Worm (Caenorhabditis elegans) whole organism, mixed stage, embryonic: ENCODE measurements around the gene F58F9.8.

Experiments used
- M03D4.4 ChIP-seq: sonication (generic microtip); optimal IDR thresholded peaks from 2 replicates; lab custom pipeline; 2017; ENCODE audit warnings: mild to moderate bottlenecking, missing genetic modification characterization, missing compliant biosample characterization
- bed-3 ChIP-seq: fragments of 200-800 bp; sonication (Bioruptor generic); optimal IDR thresholded peaks from 3 replicates; lab custom pipeline; 2018; ENCODE audit warnings: mild to moderate bottlenecking, missing genetic modification characterization, moderate library complexity, missing compliant biosample characterization
- ceh-39 ChIP-seq: fragments of 150-350 bp; optimal IDR thresholded peaks from 2 replicates; lab custom pipeline; 2014; ENCODE audit warnings: missing biosample characterization, missing genetic modification characterization
- ceh-83 ChIP-seq: fragments of 200-800 bp; sonication (Bioruptor generic); optimal IDR thresholded peaks from 2 replicates; lab custom pipeline; 2018; ENCODE audit warnings: mild to moderate bottlenecking, missing genetic modification characterization, missing compliant biosample characterization
- ces-1 ChIP-seq: fragments of 150-350 bp; optimal IDR thresholded peaks from 2 replicates; lab custom pipeline; 2014; ENCODE audit warnings: missing biosample characterization, missing genetic modification reagents, missing genetic modification characterization
- drap-1 ChIP-seq: fragments of 200-800 bp; sonication (Bioruptor generic); optimal IDR thresholded peaks from 3 replicates; lab custom pipeline; 2018; ENCODE audit warnings: mild to moderate bottlenecking, missing genetic modification characterization, missing compliant biosample characterization
- elt-1 ChIP-seq: sonication (generic microtip); optimal IDR thresholded peaks from 2 replicates; lab custom pipeline; 2017; ENCODE audit warnings: missing genetic modification characterization, mild to moderate bottlenecking, missing compliant biosample characterization, antibody characterized with exemption, moderate library complexity, borderline replicate concordance; ENCODE audit not compliant: insufficient read depth
- flh-1 ChIP-seq: fragments of 200-800 bp; sonication (Bioruptor generic); optimal IDR thresholded peaks from 2 replicates; lab custom pipeline; 2018; ENCODE audit warnings: mild to moderate bottlenecking, missing genetic modification characterization, moderate library complexity, missing compliant biosample characterization
- hlh-1 ChIP-seq: fragments of 150-350 bp; optimal IDR thresholded peaks from 2 replicates; lab custom pipeline; 2014; ENCODE audit warnings: missing biosample characterization, missing genetic modification reagents, missing genetic modification characterization
- lin-13 ChIP-seq: fragments of 150-350 bp; optimal IDR thresholded peaks from 2 replicates; lab custom pipeline; 2014; ENCODE audit warnings: missing biosample characterization, missing genetic modification characterization
- lin-32 ChIP-seq: fragments of 200-800 bp; sonication (Bioruptor generic); optimal IDR thresholded peaks from 2 replicates; lab custom pipeline; 2018; ENCODE audit warnings: mild to moderate bottlenecking, missing genetic modification characterization, missing compliant biosample characterization
- lsy-2 ChIP-seq: fragments of 150-350 bp; optimal IDR thresholded peaks from 2 replicates; lab custom pipeline; 2014; ENCODE audit warnings: missing biosample characterization, missing genetic modification characterization
- mab-5 ChIP-seq: fragments of 150-350 bp; optimal IDR thresholded peaks from 2 replicates; lab custom pipeline; 2014; ENCODE audit warnings: missing biosample characterization, missing genetic modification characterization
- mep-1 ChIP-seq: fragments of 150-350 bp; optimal IDR thresholded peaks from 2 replicates; lab custom pipeline; 2017; ENCODE audit warnings: missing biosample characterization, missing genetic modification reagents, missing genetic modification characterization, inconsistent platforms
- nhr-12 ChIP-seq: fragments of 150-350 bp; optimal IDR thresholded peaks from 2 replicates; lab custom pipeline; 2014; ENCODE audit warnings: missing biosample characterization, missing genetic modification characterization
- nhr-2 ChIP-seq: fragments of 150-350 bp; optimal IDR thresholded peaks from 2 replicates; lab custom pipeline; 2014; ENCODE audit warnings: missing biosample characterization, missing genetic modification characterization
- nhr-237 ChIP-seq: fragments of 150-350 bp; optimal IDR thresholded peaks from 2 replicates; lab custom pipeline; 2014; ENCODE audit warnings: missing biosample characterization, missing genetic modification characterization
- nhr-28 ChIP-seq: fragments of 150-350 bp; optimal IDR thresholded peaks from 2 replicates; lab custom pipeline; 2014; ENCODE audit warnings: missing biosample characterization, missing genetic modification characterization
- nhr-76 ChIP-seq: sonication (generic microtip); optimal IDR thresholded peaks from 2 replicates; lab custom pipeline; 2017; ENCODE audit warnings: missing biosample characterization, missing genetic modification characterization
- pha-4 ChIP-seq: fragments of 150-350 bp; optimal IDR thresholded peaks from 2 replicates; lab custom pipeline; 2018; ENCODE audit warnings: missing biosample characterization, missing genetic modification reagents, missing genetic modification characterization
- sem-2 ChIP-seq: fragments of 200-800 bp; sonication (Bioruptor generic); optimal IDR thresholded peaks from 2 replicates; lab custom pipeline; 2018; ENCODE audit warnings: mild to moderate bottlenecking, missing genetic modification characterization, missing compliant biosample characterization
- snpc-4 ChIP-seq: fragments of 150-350 bp; optimal IDR thresholded peaks from 2 replicates; lab custom pipeline; 2014; ENCODE audit warnings: missing biosample characterization, missing genetic modification characterization
- sptf-1 ChIP-seq: sonication (generic microtip); optimal IDR thresholded peaks from 2 replicates; lab custom pipeline; 2017; ENCODE audit warnings: mild to moderate bottlenecking, missing genetic modification characterization, moderate library complexity, missing compliant biosample characterization
- tbx-8 ChIP-seq: fragments of 200-800 bp; sonication (Bioruptor generic); optimal IDR thresholded peaks from 2 replicates; lab custom pipeline; 2018; ENCODE audit warnings: mild to moderate bottlenecking, missing genetic modification characterization, moderate library complexity, missing compliant biosample characterization
- unc-120 ChIP-seq: sonication (generic microtip); optimal IDR thresholded peaks from 2 replicates; lab custom pipeline; 2017; ENCODE audit warnings: missing genetic modification characterization, missing compliant biosample characterization; ENCODE audit not compliant: poor library complexity, severe bottlenecking
- unc-39 ChIP-seq: fragments of 150-350 bp; optimal IDR thresholded peaks from 2 replicates; lab custom pipeline; 2014; ENCODE audit warnings: missing biosample characterization, missing genetic modification characterization
- unc-62 ChIP-seq: fragments of 150-350 bp; optimal IDR thresholded peaks from 2 replicates; lab custom pipeline; 2014; ENCODE audit warnings: missing biosample characterization, missing genetic modification reagents, missing genetic modification characterization
- zip-8 ChIP-seq: fragments of 150-350 bp; optimal IDR thresholded peaks from 2 replicates; lab custom pipeline; 2014; ENCODE audit warnings: missing biosample characterization, missing genetic modification characterization
- ztf-11 ChIP-seq: fragments of 150-350 bp; optimal IDR thresholded peaks from 2 replicates; lab custom pipeline; 2014; ENCODE audit warnings: missing biosample characterization, missing genetic modification characterization

Gene F58F9.8

DNA sequence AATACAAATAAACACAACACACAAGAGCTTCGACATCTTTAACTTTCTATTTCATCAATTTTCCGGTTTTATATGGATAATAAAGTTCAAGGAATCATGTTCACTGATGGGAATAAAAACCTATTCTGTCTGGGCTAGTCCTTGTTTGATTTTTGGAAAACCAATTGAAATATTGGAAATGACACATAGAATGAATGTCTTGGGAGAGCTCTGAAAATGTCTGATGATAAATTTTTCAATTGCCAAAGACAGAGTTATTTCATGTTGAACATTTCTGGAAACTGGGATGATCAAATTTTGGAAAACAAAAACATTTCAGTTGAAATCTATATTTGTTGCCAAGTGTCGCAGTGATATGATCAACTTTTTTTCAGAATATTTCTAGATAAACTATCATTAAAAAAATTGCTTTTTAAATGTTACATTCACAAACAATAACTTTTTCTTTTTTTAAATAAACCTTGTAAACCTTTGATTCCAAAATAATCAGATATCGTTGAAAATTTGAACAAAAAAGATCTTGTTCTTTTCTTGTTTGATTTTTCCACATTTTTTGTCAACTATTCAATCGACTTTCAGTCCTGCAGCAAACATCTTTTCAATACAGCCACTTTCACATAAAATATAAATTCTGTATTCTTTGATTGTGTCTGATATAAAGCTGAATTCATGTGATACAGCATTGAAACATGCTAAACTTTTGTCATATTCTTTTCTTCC, at the start of gene F58F9.8, which contains the start of gene F58F9.6:
F58F9.8 (plus strand) TSS at position 670 of the 720 bp plus-strand sequence.
F58F9.6 (minus strand) TSS at position 101 of the 720 bp plus-strand sequence.
- TF ChIP-seq hlh-1 (tag; lab: Kevin White, UChicago) (no peak), mab-5 (tag; lab: Kevin White, UChicago) (no peak), nhr-76 (no peak), pha-4 (tag; lab: Kevin White, UChicago) (no peak), tbx-8 (no peak), nhr-2 (tag; lab: Kevin White, UChicago) (no peak), drap-1 (GFP tag; lab: Kevin White, UChicago) (no peak), lin-32 (GFP tag; lab: Kevin White, UChicago) (no peak), ceh-83 (no peak), nhr-237 (tag; lab: Kevin White, UChicago) (no peak), ceh-39 (tag; lab: Kevin White, UChicago) (no peak), ztf-11 (no peak), flh-1 (GFP tag; lab: Kevin White, UChicago) (no peak), bed-3 (GFP tag; lab: Kevin White, UChicago) (no peak), sptf-1 (tag; lab: Kevin White, UChicago) (no peak), mep-1 (tag; lab: Kevin White, UChicago) (no peak), ces-1 (no peak)

DNA sequence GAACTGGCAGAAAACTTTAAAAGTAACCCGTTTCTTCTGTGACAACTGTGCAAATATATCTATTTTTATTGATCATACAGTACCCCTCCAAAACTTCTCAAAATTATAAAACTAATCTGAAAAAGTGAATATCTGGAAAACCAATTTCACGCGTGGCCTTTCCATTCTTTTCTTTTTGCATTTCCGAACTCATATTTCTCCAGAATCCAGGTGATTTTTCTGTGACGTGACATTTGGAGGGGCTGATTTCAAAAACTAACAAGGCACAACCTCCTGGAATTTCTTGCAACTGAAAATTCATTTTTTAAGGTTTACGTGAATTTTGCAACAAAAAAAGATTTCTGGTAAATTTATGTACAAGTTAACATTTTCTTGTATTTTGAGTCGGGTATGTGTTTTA, 37.7 kb upstream of the F58F9.8 start:
- no peak for TF ChIP-seq ceh-83
- TF ChIP-seq nhr-12 (tag; lab: Kevin White, UChicago) = no peak
- TF ChIP-seq lsy-2 (tag; lab: Kevin White, UChicago) = no peak
- no peak for TF ChIP-seq pha-4 (tag; lab: Kevin White, UChicago)
- no peak for TF ChIP-seq sem-2 (GFP tag; lab: Kevin White, UChicago)
- no peak for TF ChIP-seq unc-120
- no peak for TF ChIP-seq unc-62 (GFP tag; lab: Kevin White, UChicago)

DNA sequence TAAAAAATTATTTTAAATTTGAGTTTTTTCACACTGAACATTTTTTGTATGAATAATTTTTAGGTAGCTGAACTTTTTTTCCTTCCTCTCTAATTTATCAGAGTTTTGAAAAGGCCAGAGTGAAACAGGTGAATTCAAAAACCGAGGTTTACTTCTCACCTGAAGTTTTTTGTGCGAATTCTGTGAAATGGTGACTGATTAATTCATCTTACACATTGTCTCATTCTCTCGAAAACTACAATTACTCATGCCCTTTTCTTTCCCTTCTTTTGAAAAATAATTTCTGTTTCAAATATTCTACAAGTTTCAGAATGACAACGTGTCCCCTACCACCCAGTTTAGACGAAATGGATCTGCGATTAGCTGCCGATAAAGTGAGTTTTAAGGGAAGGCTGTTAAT, 36.2 kb upstream of the F58F9.8 start, which contains the start of gene tkr-2:
tkr-2 (plus strand) TSS at position 301 of the 400 bp plus-strand sequence.
- TF ChIP-seq sem-2 (GFP tag; lab: Kevin White, UChicago) = no peak
- no peak for TF ChIP-seq elt-1
- TF ChIP-seq M03D4.4 = no peak
- no peak for TF ChIP-seq nhr-28 (tag; lab: Kevin White, UChicago)
- TF ChIP-seq unc-62 (GFP tag; lab: Kevin White, UChicago) = no peak
- no peak for TF ChIP-seq sptf-1 (tag; lab: Kevin White, UChicago)
- no peak for TF ChIP-seq ztf-11
- TF ChIP-seq, all 35 proteins: peak for 0

DNA sequence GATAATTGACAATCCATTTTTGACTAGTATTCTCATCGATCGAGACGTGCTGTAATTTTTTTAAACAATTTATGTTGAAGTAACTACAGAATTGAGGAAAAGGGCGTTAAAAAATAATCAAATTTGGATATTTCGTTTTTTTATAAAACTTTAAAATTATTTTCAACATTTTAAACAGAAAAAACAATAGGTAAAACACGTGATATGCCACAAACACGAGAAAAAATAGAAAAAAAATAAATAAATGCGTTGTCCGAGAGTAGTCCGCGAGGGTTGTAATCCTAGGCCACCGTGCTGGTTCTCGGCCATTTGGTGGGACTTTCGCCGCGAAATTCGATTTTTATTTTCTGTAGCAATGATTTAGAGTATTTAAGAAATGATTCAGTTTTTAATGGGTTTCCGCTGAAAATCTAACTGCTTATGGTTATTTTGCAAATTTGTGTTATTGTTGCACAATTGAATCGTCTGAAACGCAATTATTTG, 31.6 kb upstream of the F58F9.8 start, which contains the start of gene C49A9.10:
C49A9.10 (minus strand) TSS at position 51 of the 483 bp plus-strand sequence.
- TF ChIP-seq mab-5 (tag; lab: Kevin White, UChicago) = peak; percentile 28
- peak; percentile 45 for TF ChIP-seq ces-1
- TF ChIP-seq ceh-39 (tag; lab: Kevin White, UChicago) = peak; percentile 47
- peak; percentile 1 for TF ChIP-seq lin-32 (GFP tag; lab: Kevin White, UChicago)
- peak; percentile 65 for TF ChIP-seq sptf-1 (tag; lab: Kevin White, UChicago)
- no peak for TF ChIP-seq snpc-4
- no peak for TF ChIP-seq drap-1 (GFP tag; lab: Kevin White, UChicago)
- TF ChIP-seq pha-4 (tag; lab: Kevin White, UChicago) = peak; percentile 51
- TF ChIP-seq lin-13 (tag; lab: Kevin White, UChicago) = peak; percentile 35
- TF ChIP-seq mep-1 (tag; lab: Kevin White, UChicago) = peak; percentile 54
- peak; percentile 64 for TF ChIP-seq lsy-2 (tag; lab: Kevin White, UChicago)
- TF ChIP-seq flh-1 (GFP tag; lab: Kevin White, UChicago) = no peak
- peak; percentile 14 for TF ChIP-seq M03D4.4
- TF ChIP-seq tbx-8 = no peak
- no peak for TF ChIP-seq unc-39 (tag; lab: Kevin White, UChicago)
- peak; percentile 29 for TF ChIP-seq nhr-237 (tag; lab: Kevin White, UChicago)
- no peak for TF ChIP-seq ztf-11

DNA sequence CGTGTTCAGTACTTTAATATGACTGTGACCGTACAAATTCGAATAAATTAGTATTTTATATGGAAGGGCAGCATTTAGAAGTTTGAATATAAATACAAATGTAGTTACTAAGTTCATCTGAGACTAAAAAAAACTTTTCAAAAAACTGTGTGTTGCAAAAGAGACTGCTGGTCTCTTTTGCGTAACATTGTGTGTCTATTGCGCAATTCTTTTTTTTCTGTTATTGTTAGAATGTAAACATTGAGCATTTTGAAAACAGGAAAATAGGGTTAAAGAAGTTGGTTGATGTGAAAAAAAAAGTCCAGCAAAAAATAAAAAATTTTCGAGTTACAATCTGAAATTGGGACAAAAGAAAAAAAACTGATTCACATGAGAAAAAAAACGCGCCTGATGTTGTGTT, 28.6 kb upstream of the F58F9.8 start:
- no peak for TF ChIP-seq unc-62 (GFP tag; lab: Kevin White, UChicago)
- peak; percentile 96 for TF ChIP-seq zip-8 (tag; lab: Kevin White, UChicago)
